Fruit fly (Drosophila melanogaster): ENCODE measurements around the gene CG5096.

The CG5096 gene

dm6 chr2L:10339212-10339721 lies 42.8 kb upstream of the CG5096 start, which contains the start of gene SamDC (continued):
- TF ChIP-seq fkh (GFP tag; optimal IDR thresholded peaks at IDR 0.05) (peak; percentile 78), CG4318 (GFP tag; optimal IDR thresholded peaks at IDR 0.05) (no peak), CG9139 (GFP tag; optimal IDR thresholded peaks at IDR 0.05) (no peak), acj6 (GFP tag; optimal IDR thresholded peaks at IDR 0.05) (peak; percentile 30), achi (GFP tag; optimal IDR thresholded peaks at IDR 0.05) (peak; percentile 1), CG11902 (GFP tag; optimal IDR thresholded peaks at IDR 0.05) (no peak), CG6276 (GFP tag; optimal IDR thresholded peaks at IDR 0.05) (no peak), Smox (GFP tag; optimal IDR thresholded peaks at IDR 0.05) (peak; percentile 25), esn (GFP tag; optimal IDR thresholded peaks at IDR 0.05) (peak; percentile 53), CG10669 (GFP tag; optimal IDR thresholded peaks at IDR 0.05) (no peak), vri (GFP tag; optimal IDR thresholded peaks at IDR 0.05) (peak; percentile 44), CG16779 (tag; optimal IDR thresholded peaks at IDR 0.05) (no peak), lz (GFP tag; optimal IDR thresholded peaks at IDR 0.05) (peak; percentile 15), dsx (GFP tag; optimal IDR thresholded peaks at IDR 0.05; ENCODE audit: poor library complexity, severe bottlenecking) (peak; percentile 19), CG8119 (GFP tag; IDR thresholded peaks at IDR 0.05) (no peak), Hr38 (GFP tag; optimal IDR thresholded peaks at IDR 0.05) (no peak), dac (GFP tag; optimal IDR thresholded peaks at IDR 0.05) (no peak)

- peak; percentile 24 for TF ChIP-seq Eip78C (GFP tag)
- TF ChIP-seq CG4318 (GFP tag; optimal IDR thresholded peaks at IDR 0.05), result no peak
- no peak for TF ChIP-seq achi (GFP tag; optimal IDR thresholded peaks at IDR 0.05)
- TF ChIP-seq Ets21C (GFP tag; optimal IDR thresholded peaks at IDR 0.05), result no peak
- no peak for TF ChIP-seq spab (GFP tag; optimal IDR thresholded peaks at IDR 0.05)
- TF ChIP-seq CG32006 (GFP tag; optimal IDR thresholded peaks at IDR 0.05), result no peak
- no peak for TF ChIP-seq Hr4 (GFP tag; optimal IDR thresholded peaks at IDR 0.05)
- no peak for TF ChIP-seq Blimp-1 (GFP tag; optimal IDR thresholded peaks at IDR 0.05)
- no peak for TF ChIP-seq Ets96B (tag; optimal IDR thresholded peaks at IDR 0.05)
- no peak for TF ChIP-seq dsx (GFP tag; optimal IDR thresholded peaks at IDR 0.05; ENCODE audit: poor library complexity, severe bottlenecking)
- no peak for TF ChIP-seq CG7368 (GFP tag; optimal IDR thresholded peaks at IDR 0.05)
- peak; percentile 71 for TF ChIP-seq svp (GFP tag)
- TF ChIP-seq Eip75B (GFP tag; optimal IDR thresholded peaks at IDR 0.05), result no peak
- no peak for TF ChIP-seq CG3919 (GFP tag; optimal IDR thresholded peaks at IDR 0.05)
- TF ChIP-seq CG16779 (tag; optimal IDR thresholded peaks at IDR 0.05), result no peak
Measured at dm6 chr2L:10339841-10340240, 42.2 kb upstream of the CG5096 start.

DNA sequence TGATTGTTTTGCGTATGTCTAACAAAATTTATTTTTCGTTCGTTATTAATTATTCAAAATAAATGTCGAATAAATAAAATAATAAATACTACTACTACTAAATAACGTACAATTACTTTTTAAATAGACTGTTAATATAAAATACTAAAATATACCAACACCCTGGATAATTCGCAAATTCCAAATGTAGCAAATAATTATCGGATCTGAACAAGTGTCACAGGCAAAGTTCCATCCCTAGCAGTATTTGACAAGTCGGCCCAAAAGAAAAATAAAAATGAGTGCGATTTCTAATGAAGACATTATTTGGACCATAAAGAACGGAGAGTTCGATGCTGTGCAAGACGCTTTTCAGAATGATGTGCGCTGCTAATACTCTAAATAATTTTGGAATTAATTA lies 40.7 kb upstream of the CG5096 start, which contains the start of gene CG31715:
CG31715 (plus strand) TSS at position 212 of the 400 bp plus-strand sequence.
- TF ChIP-seq Eip78C (GFP tag) (no peak), Sox102F (GFP tag; optimal IDR thresholded peaks at IDR 0.05) (peak; percentile 50), CG8319 (GFP tag; optimal IDR thresholded peaks at IDR 0.05) (no peak), achi (GFP tag; optimal IDR thresholded peaks at IDR 0.05) (peak; percentile 95), CG6792 (GFP tag; optimal IDR thresholded peaks at IDR 0.05) (no peak), acj6 (GFP tag; optimal IDR thresholded peaks at IDR 0.05) (peak; percentile 3), CG16779 (tag; optimal IDR thresholded peaks at IDR 0.05) (no peak), Sox15 (GFP tag; optimal IDR thresholded peaks at IDR 0.05) (no peak), Hr38 (GFP tag; optimal IDR thresholded peaks at IDR 0.05) (no peak), dac (GFP tag; optimal IDR thresholded peaks at IDR 0.05) (no peak), esn (GFP tag; optimal IDR thresholded peaks at IDR 0.05) (peak; percentile 29), CG4318 (GFP tag; optimal IDR thresholded peaks at IDR 0.05) (no peak), CG10669 (GFP tag; optimal IDR thresholded peaks at IDR 0.05) (no peak), CG7368 (GFP tag; optimal IDR thresholded peaks at IDR 0.05) (no peak), Met (GFP tag; optimal IDR thresholded peaks at IDR 0.05) (peak; percentile 13), dsx (GFP tag; optimal IDR thresholded peaks at IDR 0.05; ENCODE audit: poor library complexity, severe bottlenecking) (peak; percentile 27), Hr39 (GFP tag; optimal IDR thresholded peaks at IDR 0.05) (no peak), salr (GFP tag; optimal IDR thresholded peaks at IDR 0.05) (no peak), fkh (GFP tag; optimal IDR thresholded peaks at IDR 0.05) (no peak), lz (GFP tag; optimal IDR thresholded peaks at IDR 0.05) (no peak), svp (GFP tag) (peak; percentile 58), Hr4 (GFP tag; optimal IDR thresholded peaks at IDR 0.05) (peak; percentile 16), CG3032 (tag; optimal IDR thresholded peaks at IDR 0.05) (no peak), CG6163 (GFP tag; IDR thresholded peaks at IDR 0.05) (no peak), CG6808 (GFP tag; optimal IDR thresholded peaks at IDR 0.05) (no peak), CG34406 (GFP tag; optimal IDR thresholded peaks at IDR 0.05) (no peak), CG11762 (GFP tag; optimal IDR thresholded peaks at IDR 0.05; ENCODE audit: insufficient read depth) (no peak), CG9139 (GFP tag; optimal IDR thresholded peaks at IDR 0.05) (no peak), Blimp-1 (GFP tag; optimal IDR thresholded peaks at IDR 0.05) (no peak), cyc (GFP tag; optimal IDR thresholded peaks at IDR 0.05) (no peak), vri (GFP tag; optimal IDR thresholded peaks at IDR 0.05) (peak; percentile 35), CG31627 (GFP tag; optimal IDR thresholded peaks at IDR 0.05) (no peak), Gug (GFP tag; IDR thresholded peaks at IDR 0.05) (no peak), Smox (GFP tag; optimal IDR thresholded peaks at IDR 0.05) (no peak), CG3919 (GFP tag; optimal IDR thresholded peaks at IDR 0.05) (no peak), pdm3 (GFP tag; optimal IDR thresholded peaks at IDR 0.05) (peak; percentile 23), CG8119 (GFP tag; IDR thresholded peaks at IDR 0.05) (no peak)
